Fruit fly (Drosophila melanogaster) whole organism, embryonic: ENCODE measurements around the gene CG34296.

ENCODE experiments used
- Abd-B ChIP-seq: fragments of 200-800 bp; sonication (Bioruptor generic); optimal IDR thresholded peaks from 2 replicates; lab custom pipeline; 2018; ENCODE audit warnings: missing biosample characterization, mild to moderate bottlenecking, missing genetic modification characterization, moderate library complexity
- Atf3 ChIP-seq: fragments of 200-800 bp; sonication (Bioruptor generic); optimal IDR thresholded peaks from 3 replicates; lab custom pipeline; 2016; ENCODE audit warnings: missing biosample characterization, missing genetic modification characterization
- B-H2 ChIP-seq: fragments of 200-800 bp; sonication (Bioruptor generic); optimal IDR thresholded peaks from 2 replicates; lab custom pipeline; 2018; ENCODE audit warnings: missing biosample characterization, mild to moderate bottlenecking, missing genetic modification characterization
- CG10654 ChIP-seq: fragments of 200-800 bp; sonication (Bioruptor generic); optimal IDR thresholded peaks from 2 replicates; lab custom pipeline; 2016; ENCODE audit warnings: missing biosample characterization, missing genetic modification characterization
- CG11247 ChIP-seq: fragments of 200-800 bp; sonication (Bioruptor generic); IDR thresholded peaks from 2 replicates; pipeline ENCODE4 v1.3.6; 2022; ENCODE audit warnings: missing biosample characterization, missing genetic modification characterization
- CG11456 ChIP-seq: fragments of 200-800 bp; sonication (Bioruptor generic); IDR thresholded peaks from 3 replicates; pipeline ENCODE4 v1.3.6; 2022; ENCODE audit warnings: missing biosample characterization, missing genetic modification characterization
- CG1233 ChIP-seq: fragments of 200-800 bp; sonication (Bioruptor generic); optimal IDR thresholded peaks from 4 replicates; lab custom pipeline; 2018; ENCODE audit warnings: missing biosample characterization, mild to moderate bottlenecking, missing genetic modification characterization
- CG12744 ChIP-seq: fragments of 200-800 bp; sonication (Bioruptor generic); optimal IDR thresholded peaks from 2 replicates; lab custom pipeline; 2016; ENCODE audit warnings: missing biosample characterization, missing genetic modification characterization
- CG13123 ChIP-seq: fragments of 200-800 bp; sonication (Bioruptor generic); optimal IDR thresholded peaks from 2 replicates; lab custom pipeline; 2016; ENCODE audit warnings: missing biosample characterization, missing genetic modification characterization
- CG13424 ChIP-seq: fragments of 200-800 bp; sonication (Bioruptor generic); optimal IDR thresholded peaks from 2 replicates; lab custom pipeline; 2019; ENCODE audit warnings: missing biosample characterization, mild to moderate bottlenecking, missing genetic modification characterization, moderate library complexity
- CG17802 ChIP-seq: fragments of 200-800 bp; sonication (Bioruptor generic); optimal IDR thresholded peaks from 2 replicates; lab custom pipeline; 2018; ENCODE audit warnings: missing biosample characterization, mild to moderate bottlenecking, missing genetic modification characterization, moderate library complexity
- CG18476 ChIP-seq: fragments of 200-800 bp; sonication (Bioruptor generic); optimal IDR thresholded peaks from 2 replicates; lab custom pipeline; 2016; ENCODE audit warnings: missing biosample characterization, mild to moderate bottlenecking, missing genetic modification characterization
- CG2202 ChIP-seq: fragments of 200-800 bp; sonication (Bioruptor generic); optimal IDR thresholded peaks from 2 replicates; lab custom pipeline; 2018; ENCODE audit warnings: missing biosample characterization, mild to moderate bottlenecking, missing genetic modification characterization
- CG2712 ChIP-seq: fragments of 200-800 bp; optimal IDR thresholded peaks from 3 replicates; lab custom pipeline; 2019; ENCODE audit warnings: missing biosample characterization, mild to moderate bottlenecking, missing genetic modification characterization, moderate library complexity
- CG4730 ChIP-seq: fragments of 200-800 bp; sonication (Bioruptor generic); IDR thresholded peaks from 2 replicates; pipeline ENCODE4 v1.3.6; 2022; ENCODE audit warnings: missing biosample characterization, missing genetic modification characterization
- CG6254 ChIP-seq: fragments of 200-800 bp; sonication (Bioruptor generic); optimal IDR thresholded peaks from 3 replicates; lab custom pipeline; 2017; ENCODE audit warnings: mild to moderate bottlenecking, missing biosample characterization, missing genetic modification reagents, missing genetic modification characterization
- CG7839 ChIP-seq: fragments of 200-800 bp; sonication (Bioruptor generic); optimal IDR thresholded peaks from 3 replicates; lab custom pipeline; 2018; ENCODE audit warnings: missing biosample characterization, mild to moderate bottlenecking, missing genetic modification characterization, moderate library complexity
- CTCF ChIP-seq: fragments of 200-800 bp; sonication (Bioruptor generic); optimal IDR thresholded peaks from 2 replicates; lab custom pipeline; 2017; ENCODE audit warnings: missing biosample characterization, mild to moderate bottlenecking, missing genetic modification characterization, moderate library complexity
- CoRest ChIP-seq: fragments of 200-800 bp; sonication (Bioruptor generic); optimal IDR thresholded peaks from 3 replicates; lab custom pipeline; 2018; ENCODE audit warnings: missing biosample characterization, mild to moderate bottlenecking, missing genetic modification characterization, moderate library complexity
- CrebB ChIP-seq: fragments of 200-800 bp; sonication (Bioruptor generic); optimal IDR thresholded peaks from 3 replicates; lab custom pipeline; 2018; ENCODE audit warnings: missing biosample characterization, mild to moderate bottlenecking, missing genetic modification characterization
- Dp ChIP-seq: fragments of 200-800 bp; sonication (Bioruptor generic); optimal IDR thresholded peaks from 2 replicates; lab custom pipeline; 2018; ENCODE audit warnings: missing biosample characterization, mild to moderate bottlenecking, missing genetic modification characterization, moderate library complexity
- Fer2 ChIP-seq: fragments of 200-800 bp; sonication (Bioruptor generic); optimal IDR thresholded peaks from 2 replicates; lab custom pipeline; 2018; ENCODE audit warnings: missing biosample characterization, mild to moderate bottlenecking, missing genetic modification characterization, moderate library complexity
- Fer3 ChIP-seq: fragments of 200-800 bp; sonication (Bioruptor generic); optimal IDR thresholded peaks from 2 replicates; lab custom pipeline; 2018; ENCODE audit warnings: missing biosample characterization, mild to moderate bottlenecking, missing genetic modification characterization, moderate library complexity
- Hand ChIP-seq: fragments of 200-800 bp; sonication (Bioruptor generic); optimal IDR thresholded peaks from 2 replicates; lab custom pipeline; 2017; ENCODE audit warnings: mild to moderate bottlenecking, missing biosample characterization, missing genetic modification reagents, missing genetic modification characterization
- Hsf ChIP-seq: fragments of 200-800 bp; sonication (Bioruptor generic); optimal IDR thresholded peaks from 3 replicates; lab custom pipeline; 2016; ENCODE audit warnings: missing biosample characterization, missing genetic modification characterization
- Ravus ChIP-seq: fragments of 200-800 bp; sonication (Bioruptor generic); IDR thresholded peaks from 2 replicates; pipeline ENCODE4 v1.3.6; 2022; ENCODE audit warnings: missing biosample characterization, missing genetic modification characterization
- Side ChIP-seq: fragments of 200-800 bp; sonication (Bioruptor generic); optimal IDR thresholded peaks from 2 replicates; lab custom pipeline; 2016; ENCODE audit warnings: missing biosample characterization, missing genetic modification characterization
- Six4 ChIP-seq: fragments of 200-800 bp; sonication (Bioruptor generic); optimal IDR thresholded peaks from 2 replicates; lab custom pipeline; 2016; ENCODE audit warnings: missing biosample characterization, missing genetic modification characterization
- Sox100B ChIP-seq: fragments of 200-800 bp; sonication (Bioruptor generic); optimal IDR thresholded peaks from 3 replicates; lab custom pipeline; 2018; ENCODE audit warnings: missing biosample characterization, mild to moderate bottlenecking, missing genetic modification characterization
- Spps ChIP-seq: fragments of 200-800 bp; sonication (Bioruptor generic); optimal IDR thresholded peaks from 2 replicates; lab custom pipeline; 2018; ENCODE audit warnings: missing biosample characterization, mild to moderate bottlenecking, missing genetic modification characterization
- Xbp1 ChIP-seq: fragments of 200-800 bp; sonication (Bioruptor generic); optimal IDR thresholded peaks from 3 replicates; lab custom pipeline; 2016; ENCODE audit warnings: missing biosample characterization, mild to moderate bottlenecking, missing genetic modification characterization
- ab ChIP-seq: fragments of 200-800 bp; sonication (Bioruptor generic); optimal IDR thresholded peaks from 2 replicates; lab custom pipeline; 2016; ENCODE audit warnings: missing biosample characterization, missing genetic modification characterization
- ara ChIP-seq: fragments of 200-800 bp; sonication (Bioruptor generic); IDR thresholded peaks from 2 replicates; pipeline ENCODE4 v1.3.6; 2022; ENCODE audit warnings: missing biosample characterization, missing genetic modification characterization
- az2 ChIP-seq: fragments of 200-800 bp; sonication (Bioruptor generic); optimal IDR thresholded peaks from 3 replicates; lab custom pipeline; 2016; ENCODE audit warnings: missing biosample characterization, missing genetic modification characterization
- btn ChIP-seq: fragments of 200-800 bp; sonication (Bioruptor generic); optimal IDR thresholded peaks from 2 replicates; lab custom pipeline; 2016; ENCODE audit warnings: missing biosample characterization, missing genetic modification characterization
- croc ChIP-seq: fragments of 200-800 bp; sonication (Bioruptor generic); conservative IDR thresholded peaks from 3 replicates; pipeline ENCODE4 v1.3.6; 2022; ENCODE audit warnings: missing biosample characterization, missing genetic modification characterization
- crp ChIP-seq, 2 experiments: fragments of 200-800 bp; sonication (Bioruptor generic); optimal IDR thresholded peaks; 2 replicates in 1 of 2; 3 replicates in 1 of 2; lab custom pipeline; 2017; ENCODE audit warnings: missing biosample characterization in 2 of 2, missing genetic modification characterization in 2 of 2, mild to moderate bottlenecking in 1 of 2, moderate library complexity in 1 of 2
- dimm ChIP-seq: fragments of 200-800 bp; sonication (Bioruptor generic); IDR thresholded peaks from 2 replicates; pipeline ENCODE4 v1.3.6; 2022; ENCODE audit warnings: missing biosample characterization, missing genetic modification characterization
- fru ChIP-seq: fragments of >200 bp; optimal IDR thresholded peaks from 2 replicates; lab custom pipeline; 2017
- jing ChIP-seq: fragments of 200-800 bp; sonication (Bioruptor generic); optimal IDR thresholded peaks from 2 replicates; lab custom pipeline; 2018; ENCODE audit warnings: missing biosample characterization, mild to moderate bottlenecking, missing genetic modification characterization
- kah ChIP-seq: fragments of 200-800 bp; sonication (Bioruptor generic); optimal IDR thresholded peaks from 2 replicates; lab custom pipeline; 2018; ENCODE audit warnings: missing biosample characterization, mild to moderate bottlenecking, missing genetic modification characterization
- kay ChIP-seq: fragments of 200-800 bp; sonication (Bioruptor generic); optimal IDR thresholded peaks from 2 replicates; lab custom pipeline; 2016; ENCODE audit warnings: missing biosample characterization, missing genetic modification characterization
- nmo ChIP-seq: fragments of 200-800 bp; sonication (Bioruptor generic); optimal IDR thresholded peaks from 2 replicates; lab custom pipeline; 2018; ENCODE audit warnings: missing biosample characterization, mild to moderate bottlenecking, missing genetic modification characterization, moderate library complexity
- nom ChIP-seq: fragments of 200-800 bp; sonication (Bioruptor generic); optimal IDR thresholded peaks from 2 replicates; lab custom pipeline; 2017; ENCODE audit warnings: missing biosample characterization, missing genetic modification characterization, mild to moderate bottlenecking, moderate library complexity, missing genetic modification reagents
- odd ChIP-seq: fragments of 200-800 bp; sonication (Bioruptor generic); optimal IDR thresholded peaks from 2 replicates; lab custom pipeline; 2017; ENCODE audit warnings: missing biosample characterization, mild to moderate bottlenecking, missing genetic modification characterization
- pum ChIP-seq: fragments of 200-800 bp; sonication (Bioruptor generic); optimal IDR thresholded peaks from 2 replicates; lab custom pipeline; 2016; ENCODE audit warnings: missing biosample characterization, missing genetic modification characterization
- shn ChIP-seq: fragments of 200-800 bp; sonication (Bioruptor generic); optimal IDR thresholded peaks from 3 replicates; lab custom pipeline; 2016; ENCODE audit warnings: missing biosample characterization, missing genetic modification characterization
- sob ChIP-seq: fragments of 200-800 bp; sonication (Bioruptor generic); IDR thresholded peaks from 2 replicates; pipeline ENCODE4 v1.3.6; 2022; ENCODE audit warnings: missing biosample characterization, missing genetic modification characterization
- tap ChIP-seq: fragments of 200-800 bp; optimal IDR thresholded peaks from 3 replicates; lab custom pipeline; 2019; ENCODE audit warnings: missing biosample characterization, mild to moderate bottlenecking, missing genetic modification characterization, moderate library complexity
- zen ChIP-seq: fragments of 200-800 bp; sonication (Bioruptor generic); optimal IDR thresholded peaks from 3 replicates; lab custom pipeline; 2018; ENCODE audit warnings: missing biosample characterization, mild to moderate bottlenecking, missing genetic modification characterization, moderate library complexity
- zen2 ChIP-seq: fragments of 200-800 bp; sonication (Bioruptor generic); IDR thresholded peaks from 3 replicates; pipeline ENCODE4 v1.3.6; 2022; ENCODE audit warnings: missing biosample characterization, missing genetic modification characterization; ENCODE audit not compliant: partially characterized antibody
- zfh1 ChIP-seq: fragments of 200-800 bp; sonication (Bioruptor generic); IDR thresholded peaks from 3 replicates; pipeline ENCODE4 v1.3.6; 2022; ENCODE audit warnings: missing biosample characterization, missing genetic modification characterization

Gene CG34296

DNA sequence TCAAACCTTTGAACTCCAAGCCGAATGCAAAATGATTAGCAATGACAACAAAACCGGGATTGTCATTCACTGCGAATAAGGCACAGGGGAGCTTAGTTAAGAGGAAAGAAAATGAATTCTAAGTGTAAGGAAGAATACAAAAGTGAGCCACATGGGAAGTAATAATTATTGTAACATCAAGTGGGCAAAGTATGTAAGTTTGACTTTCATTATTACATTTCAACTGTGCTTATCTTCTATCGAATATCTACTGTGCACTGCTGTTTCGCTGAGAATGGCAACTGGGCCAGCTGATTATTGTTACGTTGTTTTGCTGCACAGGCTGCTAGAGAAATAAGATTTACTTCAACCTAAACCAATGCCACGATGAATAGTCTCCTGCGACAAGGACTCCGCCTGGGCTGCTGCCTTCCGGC is 14.3 kb downstream of the CG34296 start, which contains the start of the genes CG7601 and CIA30 (continued):
- peak; percentile 98 for TF ChIP-seq kay
- TF ChIP-seq zen2 (GFP tag; lab: Robert Waterston, UW), result no peak
- TF ChIP-seq Spps (tag; lab: Kevin White, UChicago), result peak; percentile 96
- peak; percentile 100 for TF ChIP-seq CG11247 (GFP tag; lab: Robert Waterston, UW)
- peak; percentile 91 for TF ChIP-seq Hand
- TF ChIP-seq Atf3 (GFP tag; lab: Kevin White, UChicago), result peak; percentile 97
- peak; percentile 100 for TF ChIP-seq CG11456 (GFP tag; lab: Robert Waterston, UW)
- TF ChIP-seq jing (GFP tag; lab: Kevin White, UChicago), result peak; percentile 91
- TF ChIP-seq nom (GFP tag; lab: Kevin White, UChicago), result peak; percentile 97
- TF ChIP-seq CG2712 (tag; lab: Kevin White, UChicago), result peak; percentile 98
- TF ChIP-seq shn, result peak; percentile 98
- peak; percentile 85 for TF ChIP-seq CG2202 (tag; lab: Kevin White, UChicago)
- peak; percentile 99 for TF ChIP-seq CG7839 (tag; lab: Kevin White, UChicago)
- TF ChIP-seq Side (GFP tag; lab: Kevin White, UChicago), result peak; percentile 99
- peak; percentile 99 for TF ChIP-seq pum (GFP tag; lab: Kevin White, UChicago)
- peak; percentile 100 for TF ChIP-seq Abd-B (GFP tag; lab: Kevin White, UChicago)
- TF ChIP-seq CG12744, result peak; percentile 95
- peak; percentile 99 for TF ChIP-seq Fer2 (tag; lab: Kevin White, UChicago)
- TF ChIP-seq odd, result peak; percentile 89
- TF ChIP-seq sob (GFP tag; lab: Robert Waterston, UW), result peak; percentile 100
- peak; percentile 98 for TF ChIP-seq ab (GFP tag; lab: Kevin White, UChicago)
- TF ChIP-seq CG13123 (GFP tag; lab: Kevin White, UChicago), result peak; percentile 94
- peak; percentile 92 for TF ChIP-seq kah (GFP tag; lab: Kevin White, UChicago)
- peak; percentile 20 for TF ChIP-seq Dp (GFP tag; lab: Kevin White, UChicago)
- TF ChIP-seq fru (lab: Kevin White, UChicago), result no peak
- peak; percentile 99 for TF ChIP-seq Hsf
- peak; percentile 63 for TF ChIP-seq CTCF
- peak; percentile 100 for TF ChIP-seq zfh1 (GFP tag; lab: Robert Waterston, UW)
- peak; percentile 93 for TF ChIP-seq CrebB (tag; lab: Kevin White, UChicago)
- TF ChIP-seq ara (GFP tag; lab: Robert Waterston, UW), result peak; percentile 100
- peak; percentile 98 for TF ChIP-seq CoRest (tag; lab: Kevin White, UChicago)
- peak; percentile 100 for TF ChIP-seq croc (GFP tag; lab: Robert Waterston, UW)
- peak; percentile 97 for TF ChIP-seq tap (tag; lab: Kevin White, UChicago)
- TF ChIP-seq dimm (GFP tag; lab: Robert Waterston, UW), result peak; percentile 100
- peak; percentile 97 for TF ChIP-seq Sox100B (GFP tag; lab: Kevin White, UChicago)
- peak; percentile 99 for TF ChIP-seq btn (GFP tag; lab: Kevin White, UChicago)
- TF ChIP-seq CG6254 (GFP tag; lab: Kevin White, UChicago), result peak; percentile 93
- peak; percentile 91 for TF ChIP-seq CG17802 (tag; lab: Kevin White, UChicago)

DNA sequence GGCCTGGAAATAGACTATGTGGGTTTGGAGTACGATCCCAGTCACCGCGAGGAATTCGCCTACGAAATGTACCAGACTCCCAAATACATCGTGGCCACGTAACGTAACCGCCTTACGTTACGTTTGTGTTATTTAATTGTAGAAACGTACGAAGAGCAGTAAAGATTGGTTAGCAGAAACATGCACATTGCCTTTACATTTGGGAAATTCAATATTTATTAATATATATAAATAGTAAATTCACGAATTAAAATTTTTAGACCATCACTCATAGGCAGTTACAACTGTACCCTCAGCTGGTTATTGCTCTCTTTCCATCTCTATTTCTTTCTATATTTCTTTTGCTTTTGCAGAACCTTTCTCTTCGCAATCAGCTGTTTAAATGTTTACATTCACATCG is 15.6 kb downstream of the CG34296 start, which contains the start of gene Gnpnat:
Gene Gnpnat (plus strand): TSS at position 385 of the 400 bp plus-strand sequence.
- TF ChIP-seq zen (tag; lab: Kevin White, UChicago), result peak; percentile 31
- TF ChIP-seq CG4730 (GFP tag; lab: Robert Waterston, UW), result no peak
- TF ChIP-seq Xbp1, result peak; percentile 40
- peak; percentile 39 for TF ChIP-seq odd
- peak; percentile 55 for TF ChIP-seq CG1233
- peak; percentile 54 for TF ChIP-seq nmo (GFP tag; lab: Kevin White, UChicago)
- peak; percentile 55 for TF ChIP-seq Six4
- no peak for TF ChIP-seq zfh1 (GFP tag; lab: Robert Waterston, UW)
- TF ChIP-seq az2 (GFP tag; lab: Kevin White, UChicago), result peak; percentile 25
- TF ChIP-seq Fer3 (tag; lab: Kevin White, UChicago), result peak; percentile 67
- peak; percentile 11 for TF ChIP-seq B-H2
- TF ChIP-seq CG10654, result peak; percentile 27
- TF ChIP-seq Ravus (GFP tag; lab: Robert Waterston, UW), result no peak
- peak; percentile 68 for TF ChIP-seq CG13424 (tag; lab: Kevin White, UChicago)
- TF ChIP-seq CG18476, result peak; percentile 18
- TF ChIP-seq crp (GFP tag; optimal IDR thresholded peaks at IDR 0.05; lab: Kevin White, UChicago), result peak in 1 of 2 experiments; percentile 66
